Worm (Caenorhabditis elegans) whole organism, L1 larva: Measurements from ENCODE around the gene C26B2.8.

Experiments
- ama-1 ChIP-seq: fragments of 150-350 bp; optimal IDR thresholded peaks from 2 replicates; lab custom pipeline; 2014
- hpl-2 ChIP-seq: fragments of 150-350 bp; optimal IDR thresholded peaks from 2 replicates; lab custom pipeline; 2014; ENCODE audit warnings: missing biosample characterization, missing genetic modification reagents, missing genetic modification characterization
- rnt-1 ChIP-seq: sonication (generic microtip); optimal IDR thresholded peaks from 2 replicates; lab custom pipeline; 2016; ENCODE audit warnings: mild to moderate bottlenecking, missing genetic modification characterization, moderate library complexity, missing compliant biosample characterization
- tbx-2 ChIP-seq: sonication (generic microtip); optimal IDR thresholded peaks from 2 replicates; lab custom pipeline; 2016; ENCODE audit warnings: missing genetic modification characterization, missing compliant biosample characterization
- xbp-1 ChIP-seq: sonication (generic microtip); optimal IDR thresholded peaks from 2 replicates; lab custom pipeline; 2016; ENCODE audit warnings: missing genetic modification characterization, missing compliant biosample characterization

- TF ChIP-seq tbx-2 (tag; lab: Kevin White, UChicago) (no peak), rnt-1 (tag; lab: Kevin White, UChicago) (no peak), xbp-1 (tag; lab: Kevin White, UChicago) (peak; percentile 42), ama-1 (lab: Kevin White, UChicago) (no peak), hpl-2 (GFP tag; lab: Kevin White, UChicago) (no peak)
Observed at ce11 chrIV:7982024-7982576, 31.8 kb upstream of the C26B2.8 start, which contains the start of gene arf-5.
